Worm (Caenorhabditis elegans): Measurements from ENCODE around the gene T22G5.1.

T22G5.1 gene

ce11 chrV:13920730-13921129 is 44.1 kb downstream of the T22G5.1 start, which contains the start of gene srx-42:
srx-42 (plus strand) TSS chrV:13921030.
- TF ChIP-seq pag-3 (tag; optimal IDR thresholded peaks at IDR 0.05; ENCODE audit: borderline replicate concordance, insufficient read depth) (no peak), C04F5.9 (tag; optimal IDR thresholded peaks at IDR 0.05) (no peak), rnt-1 (tag; optimal IDR thresholded peaks at IDR 0.05) (no peak), pax-3 (tag; optimal IDR thresholded peaks at IDR 0.05) (no peak), snu-23 (GFP tag; optimal IDR thresholded peaks at IDR 0.05) (no peak), zip-4 (GFP tag; optimal IDR thresholded peaks at IDR 0.05) (no peak), vab-15 (tag; optimal IDR thresholded peaks at IDR 0.05) (no peak), ztf-11 (tag; optimal IDR thresholded peaks at IDR 0.05) (no peak)

- TF ChIP-seq snpc-4 (tag; optimal IDR thresholded peaks at IDR 0.05): no peak
Measured at ce11 chrV:13923851-13924250, 47.2 kb downstream of the T22G5.1 start, which contains the start of gene srxa-11. srxa-11 (plus strand) TSS chrV:13924151.

- TF ChIP-seq aha-1 (tag; optimal IDR thresholded peaks at IDR 0.05) (no peak), ceh-88 (GFP tag; IDR thresholded peaks at IDR 0.05) (no peak), Y116A8C.19 (tag; optimal IDR thresholded peaks at IDR 0.05; ENCODE audit: borderline replicate concordance) (no peak), unc-98 (GFP tag; IDR thresholded peaks at IDR 0.05) (no peak), pax-3 (tag; optimal IDR thresholded peaks at IDR 0.05) (no peak), ceh-90 (tag; optimal IDR thresholded peaks at IDR 0.05) (no peak), ceh-8 (GFP tag; optimal IDR thresholded peaks at IDR 0.05) (no peak)
Measured at ce11 chrV:13926398-13926797, 49.8 kb downstream of the T22G5.1 start, which contains the start of gene srxa-12. srxa-12 (plus strand) TSS chrV:13926698.

Measured in whole organism, L1 larva.